Worm (Caenorhabditis elegans) whole organism, L2 larva: ENCODE data around the gene vhp-1.

Experiments
- R02D3.7 ChIP-seq: fragments of 150-350 bp; optimal IDR thresholded peaks from 2 replicates; lab custom pipeline; 2014; ENCODE audit warnings: missing biosample characterization, missing genetic modification characterization
- fos-1 ChIP-seq: fragments of 150-350 bp; optimal IDR thresholded peaks from 2 replicates; lab custom pipeline; 2014; ENCODE audit warnings: missing biosample characterization, missing genetic modification characterization
- lsy-2 ChIP-seq, 2 experiments: fragments of 150-350 bp in 1 of 2; sonication (generic microtip) in 1 of 2; optimal IDR thresholded peaks; 2 replicates each; lab custom pipeline; 2014 to 2017; ENCODE audit warnings: missing biosample characterization in 2 of 2, missing genetic modification characterization in 2 of 2
- mdl-1 ChIP-seq, 2 experiments: fragments of 150-350 bp in 1 of 2; sonication (generic microtip) in 1 of 2; optimal IDR thresholded peaks; 2 replicates each; lab custom pipeline; 2017; ENCODE audit warnings: missing biosample characterization in 2 of 2, missing genetic modification characterization in 2 of 2
- nhr-11 ChIP-seq: fragments of 150-350 bp; optimal IDR thresholded peaks from 2 replicates; lab custom pipeline; 2014; ENCODE audit warnings: missing biosample characterization, missing genetic modification characterization
- unc-62 ChIP-seq: fragments of 150-350 bp; optimal IDR thresholded peaks from 2 replicates; lab custom pipeline; 2014; ENCODE audit warnings: missing biosample characterization, missing genetic modification reagents, missing genetic modification characterization

ce11 chrII:5373275-5374047 lies 50.4 kb downstream of the vhp-1 start, which contains the start of the genes agt-2 and F09E5.3:
- no peak for TF ChIP-seq nhr-11
- TF ChIP-seq mdl-1 (tag; optimal IDR thresholded peaks at IDR 0.05; lab: Kevin White, UChicago), result peak in 1 of 2 experiments; percentile 54
- TF ChIP-seq lsy-2 (tag; optimal IDR thresholded peaks at IDR 0.05; lab: Kevin White, UChicago), result peak; percentile 90 to 96
- peak; percentile 50 for TF ChIP-seq R02D3.7 (tag; lab: Kevin White, UChicago)
- no peak for TF ChIP-seq unc-62 (GFP tag; lab: Kevin White, UChicago)
- TF ChIP-seq fos-1 (tag; lab: Kevin White, UChicago), result peak; percentile 92
